Worm (Caenorhabditis elegans) whole organism, L3 larva: Measurements from ENCODE around the gene C01B10.44.

Experiments used
- ZK546.5 ChIP-seq: sonication (generic microtip); optimal IDR thresholded peaks from 2 replicates; lab custom pipeline; 2017; ENCODE audit warnings: missing biosample characterization, missing genetic modification characterization
- egl-27 ChIP-seq: sonication (generic microtip); optimal IDR thresholded peaks from 4 replicates; lab custom pipeline; 2017; ENCODE audit warnings: missing biosample characterization, missing genetic modification reagents, missing genetic modification characterization
- elt-2 ChIP-seq: sonication (generic microtip); optimal IDR thresholded peaks from 2 replicates; lab custom pipeline; 2016; ENCODE audit warnings: missing genetic modification reagents, mild to moderate bottlenecking, missing genetic modification characterization, missing compliant biosample characterization
- nhr-11 ChIP-seq: fragments of 150-350 bp; optimal IDR thresholded peaks from 2 replicates; lab custom pipeline; 2014; ENCODE audit warnings: missing biosample characterization, missing genetic modification characterization
- pqm-1 ChIP-seq: fragments of 150-350 bp; optimal IDR thresholded peaks from 2 replicates; lab custom pipeline; 2017; ENCODE audit warnings: missing biosample characterization, missing genetic modification characterization, inconsistent platforms
- skn-1 ChIP-seq: fragments of 150-350 bp; optimal IDR thresholded peaks from 2 replicates; lab custom pipeline; 2014; ENCODE audit warnings: missing biosample characterization, missing genetic modification characterization
- tbx-2 ChIP-seq: sonication (generic microtip); optimal IDR thresholded peaks from 2 replicates; lab custom pipeline; 2016; ENCODE audit warnings: mild to moderate bottlenecking, missing genetic modification characterization, missing compliant biosample characterization

DNA sequence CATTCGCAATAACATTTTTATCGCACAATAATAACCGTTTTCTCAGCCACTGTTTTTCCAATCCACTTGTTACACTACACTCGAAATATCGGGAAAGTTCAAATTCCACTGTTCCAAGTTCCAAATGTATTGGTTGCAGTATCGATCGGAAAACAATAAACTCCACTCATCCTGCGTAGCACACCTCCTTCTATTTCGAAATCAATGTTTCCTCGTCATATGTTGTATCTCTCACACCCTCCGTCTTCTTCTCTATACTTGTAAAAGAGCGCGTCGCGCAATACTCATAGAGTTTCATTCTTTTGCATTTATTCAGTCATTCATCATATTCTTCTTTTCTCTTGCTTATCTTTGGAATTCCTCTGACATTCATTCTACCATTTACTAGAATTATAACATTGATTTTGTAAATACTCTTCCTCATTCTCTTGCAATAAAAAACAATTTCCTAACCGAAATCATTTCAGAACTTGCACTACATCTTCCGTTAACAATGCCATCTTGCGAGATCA, 22.2 kb upstream of the C01B10.44 start, which contains the start of gene sup-36:
- no peak for TF ChIP-seq egl-27 (tag; lab: Kevin White, UChicago)
- TF ChIP-seq skn-1 (tag; lab: Kevin White, UChicago) = no peak
- no peak for TF ChIP-seq pqm-1 (tag; lab: Kevin White, UChicago)
- TF ChIP-seq ZK546.5 (tag; lab: Kevin White, UChicago) = no peak
- TF ChIP-seq nhr-11 (tag; lab: Kevin White, UChicago) = no peak
- TF ChIP-seq elt-2 = no peak
- TF ChIP-seq tbx-2 = no peak
